Worm (Caenorhabditis elegans) whole organism, L3 larva: ENCODE data around the gene nhr-255.

Source experiments
- ama-1 ChIP-seq: fragments of 150-350 bp; optimal IDR thresholded peaks from 2 replicates; lab custom pipeline; 2018
- elt-1 ChIP-seq: fragments of 150-350 bp; optimal IDR thresholded peaks from 2 replicates; lab custom pipeline; 2014; ENCODE audit warnings: missing biosample characterization, missing genetic modification characterization
- nfya-1 ChIP-seq: sonication (generic microtip); optimal IDR thresholded peaks from 2 replicates; lab custom pipeline; 2017; ENCODE audit warnings: missing genetic modification characterization, mild to moderate bottlenecking, missing compliant biosample characterization, antibody characterized with exemption, moderate library complexity; ENCODE audit not compliant: insufficient read depth
- nhr-76 ChIP-seq: fragments of 150-350 bp; sonication (generic microtip); optimal IDR thresholded peaks from 5 replicates; lab custom pipeline; 2014; ENCODE audit warnings: missing biosample characterization, missing genetic modification characterization
- snpc-4 ChIP-seq: fragments of 150-350 bp; optimal IDR thresholded peaks from 2 replicates; lab custom pipeline; 2014; ENCODE audit warnings: missing biosample characterization, missing genetic modification characterization
- tbx-2 ChIP-seq: sonication (generic microtip); optimal IDR thresholded peaks from 2 replicates; lab custom pipeline; 2016; ENCODE audit warnings: mild to moderate bottlenecking, missing genetic modification characterization, missing compliant biosample characterization
- unc-62 ChIP-seq: fragments of 150-350 bp; sonication (generic microtip); optimal IDR thresholded peaks from 4 replicates; lab custom pipeline; 2014; ENCODE audit warnings: missing biosample characterization, missing genetic modification reagents, missing genetic modification characterization
- ztf-11 ChIP-seq: fragments of 150-350 bp; optimal IDR thresholded peaks from 2 replicates; lab custom pipeline; 2014; ENCODE audit warnings: missing biosample characterization, missing genetic modification characterization

DNA sequence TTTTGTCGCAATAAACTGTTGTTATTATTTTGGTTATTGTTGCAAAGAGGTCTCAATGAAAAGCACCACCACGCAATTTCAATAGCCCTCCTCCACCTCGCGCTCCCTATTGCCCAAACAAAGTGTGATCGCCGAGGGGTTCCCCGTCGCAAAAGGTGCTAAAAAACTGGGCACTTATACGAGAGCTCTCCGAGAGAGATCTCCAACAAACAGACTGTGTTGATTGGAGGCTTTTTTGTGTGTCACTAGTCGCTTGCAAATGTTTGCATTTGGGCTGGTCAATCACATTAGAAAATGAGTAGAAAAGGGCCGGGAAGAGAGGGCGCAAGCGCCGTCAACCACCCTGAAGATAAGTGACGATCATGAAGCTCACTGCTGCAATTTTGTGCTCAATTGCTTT lies 46.0 kb upstream of the nhr-255 start, which contains the start of gene ZK662.2:
- TF ChIP-seq ztf-11: no peak
- no peak for TF ChIP-seq snpc-4
- TF ChIP-seq elt-1 (tag; lab: Kevin White, UChicago): no peak
- TF ChIP-seq nhr-76 (tag; lab: Kevin White, UChicago): no peak
- TF ChIP-seq tbx-2: no peak
- no peak for TF ChIP-seq unc-62 (GFP tag; lab: Kevin White, UChicago)
- TF ChIP-seq nfya-1 (tag; lab: Kevin White, UChicago): no peak
- no peak for TF ChIP-seq ama-1 (lab: Kevin White, UChicago)
